Fruit fly (Drosophila melanogaster) whole organism, adult: ENCODE results near the gene CG10616.

Source experiments
- cnc ChIP-seq, 2 experiments: fragments of >200 bp; optimal IDR thresholded peaks; 2 replicates each; lab custom pipeline; 2017
- kay ChIP-seq: fragments of 200-800 bp; sonication (Bioruptor generic); peaks from one replicate; lab custom pipeline; 2016; ENCODE audit warnings: missing biosample characterization, missing genetic modification characterization, borderline replicate concordance

dm6 chr3L:12482246-12482645 is 10.7 kb downstream of the CG10616 start, which contains the start of gene CG33725:
- TF ChIP-seq cnc (optimal IDR thresholded peaks at IDR 0.05; lab: Kevin White, UChicago) (no peak), kay (GFP tag; lab: Kevin White, UChicago) (no peak)
